Fruit fly (Drosophila melanogaster) whole organism, embryonic: Measurements from ENCODE around the gene Eig71Eg.

Experiments
- Abd-B ChIP-seq: fragments of 200-800 bp; sonication (Bioruptor generic); optimal IDR thresholded peaks from 2 replicates; lab custom pipeline; 2018; ENCODE audit warnings: missing biosample characterization, mild to moderate bottlenecking, missing genetic modification characterization, moderate library complexity
- CG1024 ChIP-seq: fragments of 200-800 bp; sonication (Bioruptor generic); IDR thresholded peaks from 2 replicates; pipeline ENCODE4 v1.3.6; 2022; ENCODE audit warnings: missing biosample characterization, missing genetic modification characterization
- CG11504 ChIP-seq: fragments of 200-800 bp; sonication (Bioruptor generic); optimal IDR thresholded peaks from 3 replicates; lab custom pipeline; 2019; ENCODE audit warnings: missing biosample characterization, mild to moderate bottlenecking, missing genetic modification characterization, moderate library complexity
- CG11560 ChIP-seq: fragments of 200-800 bp; sonication (Bioruptor generic); IDR thresholded peaks from 3 replicates; pipeline ENCODE4 v1.3.6; 2022; ENCODE audit warnings: missing biosample characterization, missing genetic modification characterization
- CG1602 ChIP-seq: fragments of 200-800 bp; sonication (Bioruptor generic); optimal IDR thresholded peaks from 3 replicates; lab custom pipeline; 2016; ENCODE audit warnings: missing biosample characterization, missing genetic modification characterization
- CG18262 ChIP-seq: fragments of 200-800 bp; optimal IDR thresholded peaks from 3 replicates; lab custom pipeline; 2019; ENCODE audit warnings: missing biosample characterization, mild to moderate bottlenecking, missing genetic modification characterization, moderate library complexity
- CG2116 ChIP-seq: fragments of 200-800 bp; sonication (Bioruptor generic); optimal IDR thresholded peaks from 3 replicates; lab custom pipeline; 2018; ENCODE audit warnings: missing biosample characterization, mild to moderate bottlenecking, missing genetic modification characterization
- CG2199 ChIP-seq: fragments of 200-800 bp; sonication (Bioruptor generic); IDR thresholded peaks from 3 replicates; pipeline ENCODE4 v1.3.6; 2022; ENCODE audit warnings: missing biosample characterization, missing genetic modification characterization
- CG2889 ChIP-seq: fragments of 200-800 bp; sonication (Bioruptor generic); IDR thresholded peaks from 3 replicates; pipeline ENCODE4 v1.3.6; 2022; ENCODE audit warnings: missing biosample characterization, missing genetic modification characterization
- CG31365 ChIP-seq: fragments of 200-800 bp; sonication (Bioruptor generic); optimal IDR thresholded peaks from 2 replicates; lab custom pipeline; 2018; ENCODE audit warnings: missing biosample characterization, mild to moderate bottlenecking, missing genetic modification characterization
- CG3838 ChIP-seq: fragments of 200-800 bp; sonication (Bioruptor generic); optimal IDR thresholded peaks from 3 replicates; lab custom pipeline; 2016; ENCODE audit warnings: missing biosample characterization, missing genetic modification characterization
- CG42726 ChIP-seq: fragments of 200-800 bp; sonication (Bioruptor generic); IDR thresholded peaks from 2 replicates; pipeline ENCODE4 v1.3.6; 2022; ENCODE audit warnings: missing biosample characterization, missing genetic modification characterization; ENCODE audit not compliant: partially characterized antibody
- CG4707 ChIP-seq: fragments of 200-800 bp; sonication (Bioruptor generic); optimal IDR thresholded peaks from 2 replicates; lab custom pipeline; 2018; ENCODE audit warnings: missing biosample characterization, mild to moderate bottlenecking, missing genetic modification characterization, moderate library complexity
- CG6689 ChIP-seq: fragments of 200-800 bp; sonication (Bioruptor generic); IDR thresholded peaks from 2 replicates; pipeline ENCODE4 v1.3.6; 2022; ENCODE audit warnings: missing biosample characterization, missing genetic modification characterization
- CG6791 ChIP-seq: fragments of 200-800 bp; sonication (Bioruptor generic); IDR thresholded peaks from 3 replicates; pipeline ENCODE4 v1.3.6; 2022; ENCODE audit warnings: missing biosample characterization, missing genetic modification characterization; ENCODE audit not compliant: partially characterized antibody
- CG7786 ChIP-seq: fragments of 200-800 bp; sonication (Bioruptor generic); optimal IDR thresholded peaks from 2 replicates; lab custom pipeline; 2016; ENCODE audit warnings: missing biosample characterization, missing genetic modification characterization
- CG7963 ChIP-seq: fragments of 200-800 bp; sonication (Bioruptor generic); IDR thresholded peaks from 3 replicates; pipeline ENCODE4 v1.3.6; 2022; ENCODE audit warnings: missing biosample characterization, missing genetic modification characterization; ENCODE audit not compliant: partially characterized antibody
- Deaf1 ChIP-seq: fragments of 200-800 bp; optimal IDR thresholded peaks from 3 replicates; lab custom pipeline; 2019; ENCODE audit warnings: missing biosample characterization, mild to moderate bottlenecking, missing genetic modification characterization, moderate library complexity
- E2f1 ChIP-seq: fragments of 200-800 bp; sonication (Bioruptor generic); IDR thresholded peaks from 2 replicates; pipeline ENCODE4 v1.3.6; 2022; ENCODE audit warnings: missing biosample characterization, missing genetic modification characterization
- Ets97D ChIP-seq: fragments of 200-800 bp; sonication (Bioruptor generic); optimal IDR thresholded peaks from 3 replicates; lab custom pipeline; 2016; ENCODE audit warnings: missing biosample characterization, missing genetic modification characterization
- Kr ChIP-seq: fragments of 200-800 bp; sonication (Bioruptor generic); optimal IDR thresholded peaks from 2 replicates; lab custom pipeline; 2017; ENCODE audit warnings: missing biosample characterization, mild to moderate bottlenecking, missing genetic modification characterization
- NC2β ChIP-seq: fragments of 200-800 bp; sonication (Bioruptor generic); optimal IDR thresholded peaks from 2 replicates; lab custom pipeline; 2016; ENCODE audit warnings: missing biosample characterization, missing genetic modification characterization
- Neu2 ChIP-seq: fragments of 200-800 bp; sonication (Bioruptor generic); optimal IDR thresholded peaks from 3 replicates; lab custom pipeline; 2016; ENCODE audit warnings: missing biosample characterization, missing genetic modification characterization, borderline replicate concordance
- Ssrp ChIP-seq: fragments of 200-800 bp; sonication (Bioruptor generic); optimal IDR thresholded peaks from 2 replicates; lab custom pipeline; 2018; ENCODE audit warnings: missing biosample characterization, mild to moderate bottlenecking, missing genetic modification characterization, moderate library complexity
- Taf1 ChIP-seq: fragments of 200-800 bp; sonication (Bioruptor generic); IDR thresholded peaks from 2 replicates; pipeline ENCODE4 v1.3.6; 2022; ENCODE audit warnings: missing biosample characterization, missing genetic modification characterization
- Usf ChIP-seq: fragments of 200-800 bp; sonication (Bioruptor generic); optimal IDR thresholded peaks from 2 replicates; lab custom pipeline; 2017; ENCODE audit warnings: missing genotype, missing biosample characterization, missing genetic modification characterization
- ap ChIP-seq: fragments of 200-800 bp; sonication (Bioruptor generic); IDR thresholded peaks from 2 replicates; pipeline ENCODE4 v1.3.6; 2022; ENCODE audit warnings: missing biosample characterization, missing genetic modification characterization
- bsh ChIP-seq, 2 experiments: fragments of 200-800 bp; sonication (Bioruptor generic); optimal IDR thresholded peaks; 2 replicates each; lab custom pipeline; 2017 to 2018; ENCODE audit warnings: mild to moderate bottlenecking in 2 of 2, missing biosample characterization in 2 of 2, missing genetic modification characterization in 2 of 2, moderate library complexity in 1 of 2
- chif ChIP-seq, 2 experiments: fragments of 200-800 bp; sonication (Bioruptor generic); optimal IDR thresholded peaks; 3 replicates each; lab custom pipeline; 2016; ENCODE audit warnings: missing biosample characterization in 2 of 2, missing genetic modification characterization in 2 of 2
- chn ChIP-seq: fragments of 200-800 bp; sonication (Bioruptor generic); optimal IDR thresholded peaks from 2 replicates; lab custom pipeline; 2016; ENCODE audit warnings: missing biosample characterization, missing genetic modification characterization
- cwo ChIP-seq: fragments of 200-800 bp; sonication (Bioruptor generic); optimal IDR thresholded peaks from 3 replicates; lab custom pipeline; 2017; ENCODE audit warnings: missing biosample characterization, missing genetic modification characterization, mild to moderate bottlenecking, moderate library complexity, missing genetic modification reagents
- dmrt11E ChIP-seq: fragments of 200-800 bp; sonication (Bioruptor generic); optimal IDR thresholded peaks from 3 replicates; lab custom pipeline; 2018; ENCODE audit warnings: missing biosample characterization, mild to moderate bottlenecking, missing genetic modification characterization, moderate library complexity
- gem ChIP-seq: fragments of 200-800 bp; sonication (Bioruptor generic); optimal IDR thresholded peaks from 2 replicates; lab custom pipeline; 2019; ENCODE audit warnings: missing biosample characterization, mild to moderate bottlenecking, missing genetic modification characterization, moderate library complexity
- grau ChIP-seq: fragments of 200-800 bp; optimal IDR thresholded peaks from 3 replicates; lab custom pipeline; 2019; ENCODE audit warnings: missing biosample characterization, mild to moderate bottlenecking, missing genetic modification characterization, moderate library complexity
- inv ChIP-seq: fragments of 200-800 bp; sonication (Bioruptor generic); IDR thresholded peaks from 2 replicates; pipeline ENCODE4 v1.3.6; 2022; ENCODE audit warnings: missing biosample characterization, missing genetic modification characterization; ENCODE audit not compliant: partially characterized antibody
- lilli ChIP-seq: fragments of 200-800 bp; sonication (Bioruptor generic); optimal IDR thresholded peaks from 3 replicates; lab custom pipeline; 2016; ENCODE audit warnings: missing biosample characterization, missing genetic modification characterization
- maf-S ChIP-seq: fragments of 200-800 bp; sonication (Bioruptor generic); optimal IDR thresholded peaks from 2 replicates; lab custom pipeline; 2016; ENCODE audit warnings: missing biosample characterization, missing genetic modification characterization
- mld ChIP-seq: fragments of 200-800 bp; sonication (Bioruptor generic); IDR thresholded peaks from 3 replicates; pipeline ENCODE4 v1.3.6; 2022; ENCODE audit warnings: missing biosample characterization, missing genetic modification characterization; ENCODE audit not compliant: partially characterized antibody
- org-1 ChIP-seq: fragments of 200-800 bp; sonication (Bioruptor generic); optimal IDR thresholded peaks from 2 replicates; lab custom pipeline; 2017; ENCODE audit warnings: missing biosample characterization, missing genetic modification characterization
- otp ChIP-seq: fragments of 200-800 bp; sonication (Bioruptor generic); IDR thresholded peaks from 3 replicates; pipeline ENCODE4, ENCODE4 v1.3.6; 2022; ENCODE audit warnings: missing biosample characterization, missing genetic modification characterization
- pnt ChIP-seq: fragments of 200-800 bp; sonication (Bioruptor generic); optimal IDR thresholded peaks from 3 replicates; lab custom pipeline; 2016; ENCODE audit warnings: missing biosample characterization, missing genetic modification characterization
- pros ChIP-seq: fragments of 200-800 bp; sonication (Bioruptor generic); optimal IDR thresholded peaks from 3 replicates; lab custom pipeline; 2019; ENCODE audit warnings: missing biosample characterization, mild to moderate bottlenecking, missing genetic modification characterization, moderate library complexity
- sens ChIP-seq: fragments of 200-800 bp; sonication (Bioruptor generic); peaks from one replicate; lab custom pipeline; 2016; ENCODE audit warnings: missing biosample characterization, missing genetic modification characterization
- sna ChIP-seq: fragments of 200-800 bp; sonication (Bioruptor generic); IDR thresholded peaks from 2 replicates; pipeline ENCODE4 v1.3.6; 2022; ENCODE audit warnings: missing biosample characterization, missing genetic modification characterization; ENCODE audit not compliant: partially characterized antibody
- stc ChIP-seq: fragments of 200-800 bp; sonication (Bioruptor generic); IDR thresholded peaks from 2 replicates; pipeline ENCODE4 v1.3.6; 2022; ENCODE audit warnings: missing biosample characterization, missing genetic modification characterization
- tin ChIP-seq: fragments of 200-800 bp; sonication (Bioruptor generic); optimal IDR thresholded peaks from 3 replicates; lab custom pipeline; 2016; ENCODE audit warnings: missing biosample characterization, missing genetic modification characterization
- tna ChIP-seq: fragments of 200-800 bp; sonication (Bioruptor generic); IDR thresholded peaks from 2 replicates; pipeline ENCODE4 v1.3.6; 2022; ENCODE audit warnings: missing biosample characterization, missing genetic modification characterization; ENCODE audit not compliant: partially characterized antibody
- toy ChIP-seq: fragments of 200-800 bp; sonication (Bioruptor generic); IDR thresholded peaks from 2 replicates; pipeline ENCODE4 v1.3.6; 2022; ENCODE audit warnings: missing biosample characterization, missing genetic modification characterization
- tup ChIP-seq: fragments of 200-800 bp; sonication (Bioruptor generic); optimal IDR thresholded peaks from 2 replicates; lab custom pipeline; 2016; ENCODE audit warnings: missing biosample characterization, mild to moderate bottlenecking, missing genetic modification characterization, moderate library complexity
- unpg ChIP-seq: fragments of 200-800 bp; sonication (Bioruptor generic); optimal IDR thresholded peaks from 3 replicates; lab custom pipeline; 2018; ENCODE audit warnings: missing biosample characterization, mild to moderate bottlenecking, missing genetic modification characterization, moderate library complexity
- wek ChIP-seq: fragments of 200-800 bp; sonication (Bioruptor generic); optimal IDR thresholded peaks from 3 replicates; lab custom pipeline; 2018; ENCODE audit warnings: missing biosample characterization, mild to moderate bottlenecking, missing genetic modification characterization, moderate library complexity

Gene Eig71Eg

dm6 chr3L:15639978-15640377 is 17.4 kb upstream of the Eig71Eg start (continued):
- TF ChIP-seq pros (GFP tag; lab: Kevin White, UChicago) = no peak
- no peak for TF ChIP-seq CG2199 (GFP tag; lab: Robert Waterston, UW)
- TF ChIP-seq CG3838 (GFP tag; lab: Kevin White, UChicago) = no peak
- no peak for TF ChIP-seq CG6791 (GFP tag; lab: Robert Waterston, UW)
- TF ChIP-seq CG7786 (GFP tag; lab: Kevin White, UChicago) = no peak
- no peak for TF ChIP-seq tin (GFP tag; lab: Kevin White, UChicago)
- TF ChIP-seq Taf1 (GFP tag; lab: Robert Waterston, UW) = no peak
- TF ChIP-seq ap = no peak
- TF ChIP-seq Neu2 = no peak
- TF ChIP-seq org-1 = peak; percentile 15
- TF ChIP-seq inv (GFP tag; lab: Robert Waterston, UW) = no peak
- TF ChIP-seq E2f1 = no peak
- peak; percentile 9 for TF ChIP-seq chn (GFP tag; lab: Kevin White, UChicago)
- peak; percentile 31 for TF ChIP-seq dmrt11E (tag; lab: Kevin White, UChicago)
- no peak for TF ChIP-seq CG42726
- TF ChIP-seq maf-S (GFP tag; lab: Kevin White, UChicago) = no peak
- no peak for TF ChIP-seq lilli (GFP tag; lab: Kevin White, UChicago)
- no peak for TF ChIP-seq CG1024
- no peak for TF ChIP-seq Deaf1 (tag; lab: Kevin White, UChicago)
- TF ChIP-seq CG2116 (GFP tag; lab: Kevin White, UChicago) = no peak
- peak in 1 of 2 experiments; percentile 32 for TF ChIP-seq bsh (GFP tag; optimal IDR thresholded peaks at IDR 0.05; lab: Kevin White, UChicago)
- TF ChIP-seq Usf (GFP tag; lab: Kevin White, UChicago) = no peak
- TF ChIP-seq unpg (GFP tag; lab: Kevin White, UChicago) = peak; percentile 23
- TF ChIP-seq chif (GFP tag; optimal IDR thresholded peaks at IDR 0.05; lab: Kevin White, UChicago) = peak in 1 of 2 experiments; percentile 40
- no peak for TF ChIP-seq Abd-B (GFP tag; lab: Kevin White, UChicago)
- TF ChIP-seq grau = peak; percentile 3
- TF ChIP-seq sens (GFP tag; lab: Kevin White, UChicago) = peak; percentile 36
- TF ChIP-seq CG6689 (GFP tag; lab: Robert Waterston, UW) = peak; percentile 34; the same call in 1 of the 2 replicates
- no peak for TF ChIP-seq CG4707 (GFP tag; lab: Kevin White, UChicago)
- TF ChIP-seq wek (GFP tag; lab: Kevin White, UChicago) = no peak
- TF ChIP-seq CG18262 (tag; lab: Kevin White, UChicago) = peak; percentile 28
- TF ChIP-seq Ets97D = no peak
- peak; percentile 11 for TF ChIP-seq Ssrp
- no peak for TF ChIP-seq Kr
- peak; percentile 16 for TF ChIP-seq CG11504 (tag; lab: Kevin White, UChicago)
- no peak for TF ChIP-seq cwo (GFP tag; lab: Kevin White, UChicago)
- no peak for TF ChIP-seq toy (GFP tag; lab: Robert Waterston, UW)
- no peak for TF ChIP-seq otp
- TF ChIP-seq tna (GFP tag; lab: Robert Waterston, UW) = no peak
- no peak for TF ChIP-seq mld (GFP tag; lab: Robert Waterston, UW)
- no peak for TF ChIP-seq CG11560
- no peak for TF ChIP-seq stc (GFP tag; lab: Robert Waterston, UW)
- TF ChIP-seq sna (GFP tag; lab: Robert Waterston, UW) = no peak
- TF ChIP-seq pnt (GFP tag; lab: Kevin White, UChicago) = peak; percentile 16
- TF ChIP-seq tup (GFP tag; lab: Kevin White, UChicago) = no peak
- peak; percentile 0 for TF ChIP-seq CG1602 (GFP tag; lab: Kevin White, UChicago)
- TF ChIP-seq CG31365 (tag; lab: Kevin White, UChicago) = no peak
- peak; percentile 55 for TF ChIP-seq gem (tag; lab: Kevin White, UChicago)
- TF ChIP-seq CG2889 (GFP tag; lab: Robert Waterston, UW) = no peak
- peak; percentile 1 for TF ChIP-seq NC2β (GFP tag; lab: Kevin White, UChicago)
- TF ChIP-seq CG7963 (GFP tag; lab: Robert Waterston, UW) = no peak
